Fruit fly (Drosophila melanogaster) S2 (cell line): ENCODE measurements around the gene CG13364.
A peak's percentile ranks its signal among the peaks of the same experiment; 100 is the strongest.

Experiments
- CG8478 ChIP-seq: fragments of >200 bp; optimal IDR thresholded peaks from 2 replicates; lab custom pipeline; 2018
- CTCF ChIP-seq, 2 experiments: fragments of >200 bp; optimal IDR thresholded peaks; 2 replicates each; lab custom pipeline; 2018

Gene CG13364

dm6 chrX:623357-623756 lies 1.6 kb downstream of the CG13364 start, which contains the start of gene CG13369:
CG13369 (plus strand) TSS chrX:623468.
- TF ChIP-seq CTCF (optimal IDR thresholded peaks at IDR 0.05; lab: Kevin White, UChicago) (no peak), CG8478 (lab: Kevin White, UChicago) (no peak)

- TF ChIP-seq CTCF (optimal IDR thresholded peaks at IDR 0.05; lab: Kevin White, UChicago): peak in 1 of 2 experiments; percentile 43
- TF ChIP-seq CG8478 (lab: Kevin White, UChicago): no peak
Measured at dm6 chrX:621132-621555, 3.9 kb downstream of the CG13364 start, which contains the start of the genes CG13365 and Vsp37A. CG13365 (minus strand) TSS chrX:621215. Vsp37A (plus strand) TSS chrX:621530.

dm6 chrX:620102-620430 lies 4.9 kb downstream of the CG13364 start, which contains the start of gene spdi:
spdi (minus strand) TSS chrX:620195.
- no peak for TF ChIP-seq CTCF (optimal IDR thresholded peaks at IDR 0.05; lab: Kevin White, UChicago)
- no peak for TF ChIP-seq CG8478 (lab: Kevin White, UChicago)

- TF ChIP-seq CG8478 (lab: Kevin White, UChicago) (no peak), CTCF (optimal IDR thresholded peaks at IDR 0.05; lab: Kevin White, UChicago) (no peak)
Measured at dm6 chrX:619220-620101, 5.5 kb downstream of the CG13364 start.

dm6 chrX:618583-618982 lies 6.4 kb downstream of the CG13364 start:
- TF ChIP-seq CG8478 (lab: Kevin White, UChicago) (no peak), CTCF (optimal IDR thresholded peaks at IDR 0.05; lab: Kevin White, UChicago) (no peak)

- TF ChIP-seq CG8478 (lab: Kevin White, UChicago) (no peak), CTCF (optimal IDR thresholded peaks at IDR 0.05; lab: Kevin White, UChicago) (peak in 1 of 2 experiments; percentile 30)
Measured at dm6 chrX:617477-617795, 7.6 kb downstream of the CG13364 start.

- TF ChIP-seq CTCF (optimal IDR thresholded peaks at IDR 0.05; lab: Kevin White, UChicago) (no peak), CG8478 (lab: Kevin White, UChicago) (no peak)
Measured at dm6 chrX:616761-617476, 8.1 kb downstream of the CG13364 start.

- no peak for TF ChIP-seq CTCF (optimal IDR thresholded peaks at IDR 0.05; lab: Kevin White, UChicago)
- TF ChIP-seq CG8478 (lab: Kevin White, UChicago): no peak
Measured at dm6 chrX:610048-610447, 15.0 kb downstream of the CG13364 start.

- TF ChIP-seq CTCF (optimal IDR thresholded peaks at IDR 0.05; lab: Kevin White, UChicago): no peak
- no peak for TF ChIP-seq CG8478 (lab: Kevin White, UChicago)
Measured at dm6 chrX:601984-602383, 23.0 kb downstream of the CG13364 start.

dm6 chrX:599727-600126 lies 25.3 kb downstream of the CG13364 start:
- TF ChIP-seq CTCF (optimal IDR thresholded peaks at IDR 0.05; lab: Kevin White, UChicago): no peak
- TF ChIP-seq CG8478 (lab: Kevin White, UChicago): no peak

dm6 chrX:598322-599057 lies 26.5 kb downstream of the CG13364 start:
- TF ChIP-seq CG8478 (lab: Kevin White, UChicago) (no peak), CTCF (optimal IDR thresholded peaks at IDR 0.05; lab: Kevin White, UChicago) (no peak)

- TF ChIP-seq CTCF (optimal IDR thresholded peaks at IDR 0.05; lab: Kevin White, UChicago) (no peak), CG8478 (lab: Kevin White, UChicago) (no peak)
Measured at dm6 chrX:597057-597456, 27.9 kb downstream of the CG13364 start.

- TF ChIP-seq CG8478 (lab: Kevin White, UChicago) (no peak), CTCF (optimal IDR thresholded peaks at IDR 0.05; lab: Kevin White, UChicago) (no peak)
Measured at dm6 chrX:592588-593288, 32.3 kb downstream of the CG13364 start.

- TF ChIP-seq CTCF (optimal IDR thresholded peaks at IDR 0.05; lab: Kevin White, UChicago) (no peak), CG8478 (lab: Kevin White, UChicago) (no peak)
Measured at dm6 chrX:590479-590878, 34.5 kb downstream of the CG13364 start.
